Fruit fly (Drosophila melanogaster): ENCODE data around the gene CG42780.
A peak's percentile ranks its signal among the peaks of the same experiment; 100 is the strongest.

The CG42780 gene

DNA sequence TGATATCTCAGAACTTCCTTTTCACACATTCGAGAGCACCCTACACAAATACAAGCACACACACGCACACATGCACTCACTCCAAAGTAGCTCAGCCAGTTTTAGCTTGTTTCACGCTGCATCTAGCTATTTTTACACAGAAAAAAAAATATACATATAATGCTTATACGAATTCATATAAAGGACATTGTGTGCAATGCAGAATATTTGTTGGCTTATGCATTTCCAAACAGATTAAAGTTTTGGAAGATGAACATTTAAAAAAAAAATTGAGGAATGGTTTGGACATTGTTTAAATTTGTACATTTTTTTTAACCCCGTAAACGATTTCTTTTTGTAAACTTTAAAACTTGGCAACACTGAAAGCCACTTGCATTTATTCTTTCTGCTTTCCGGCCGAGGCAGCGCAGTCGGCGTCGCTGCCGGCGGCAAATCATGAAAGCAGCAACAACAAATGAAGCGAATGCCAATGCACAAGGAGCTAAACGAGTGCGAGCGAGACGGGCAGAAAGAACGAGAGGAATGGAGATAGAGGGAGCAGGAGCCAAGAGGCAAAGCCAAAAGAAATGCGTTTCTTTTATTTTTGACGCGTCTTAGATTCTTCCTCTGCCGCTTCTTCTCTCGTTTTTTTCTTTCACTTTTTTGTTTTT, 12.8 kb downstream of the CG42780 start (continued):
- TF ChIP-seq Dp (GFP tag; optimal IDR thresholded peaks at IDR 0.05) (no peak), usp (GFP tag; optimal IDR thresholded peaks at IDR 0.05) (no peak), dpn (GFP tag; optimal IDR thresholded peaks at IDR 0.05) (peak; percentile 58 to 67), CG13775 (GFP tag; optimal IDR thresholded peaks at IDR 0.05) (peak; percentile 80), Lhr (GFP tag; optimal IDR thresholded peaks at IDR 0.05) (peak; percentile 75), CG6654 (GFP tag; optimal IDR thresholded peaks at IDR 0.05) (peak; percentile 29), ash1 (GFP tag; optimal IDR thresholded peaks at IDR 0.05) (no peak), psq (GFP tag; optimal IDR thresholded peaks at IDR 0.05) (no peak), nmo (GFP tag; optimal IDR thresholded peaks at IDR 0.05) (peak; percentile 93), sisA (GFP tag; IDR thresholded peaks at IDR 0.05) (peak; percentile 61; the same call in 1 of the 2 replicates), h (optimal IDR thresholded peaks at IDR 0.05) (no peak), bowl (GFP tag; IDR thresholded peaks at IDR 0.05) (0 out of 2 replicates have a peak, but pooled peaks have one; percentile 36), Nf-YC (tag; optimal IDR thresholded peaks at IDR 0.05) (no peak), CG7745 (tag; optimal IDR thresholded peaks at IDR 0.05) (peak; percentile 41), ewg (GFP tag; optimal IDR thresholded peaks at IDR 0.05) (peak; percentile 73), sim (GFP tag; IDR thresholded peaks at IDR 0.05) (peak; percentile 8; the same call in 1 of the 2 replicates), CG11560 (tag; IDR thresholded peaks at IDR 0.05) (no peak), Myb (GFP tag; optimal IDR thresholded peaks at IDR 0.05) (no peak), Hr39 (optimal IDR thresholded peaks at IDR 0.05) (no peak), tup (GFP tag; optimal IDR thresholded peaks at IDR 0.05) (no peak), danr (GFP tag; IDR thresholded peaks at IDR 0.05) (no peak), p53 (GFP tag; optimal IDR thresholded peaks at IDR 0.05) (peak; percentile 9), CG17385 (GFP tag; optimal IDR thresholded peaks at IDR 0.05) (peak; percentile 61), CG16863 (GFP tag; optimal IDR thresholded peaks at IDR 0.05) (peak; percentile 69), CG9876 (GFP tag; optimal IDR thresholded peaks at IDR 0.05) (no peak), seq (GFP tag; IDR thresholded peaks at IDR 0.05) (no peak), Chrac-16 (GFP tag; optimal IDR thresholded peaks at IDR 0.05) (peak; percentile 83), wek (GFP tag; optimal IDR thresholded peaks at IDR 0.05) (no peak), Rfx (GFP tag; IDR thresholded peaks at IDR 0.05) (no peak), Taf1 (GFP tag; IDR thresholded peaks at IDR 0.05) (no peak), CG32767 (GFP tag; IDR thresholded peaks at IDR 0.05) (peak; percentile 49; the same call in 1 of the 2 replicates), TFAM (GFP tag; optimal IDR thresholded peaks at IDR 0.05) (peak; percentile 6), ranshi (GFP tag; IDR thresholded peaks at IDR 0.05) (no peak; the same call in 1 of the 2 replicates), vfl (GFP tag; optimal IDR thresholded peaks at IDR 0.05) (no peak), CG8478 (optimal IDR thresholded peaks at IDR 0.05) (no peak), mld (GFP tag; IDR thresholded peaks at IDR 0.05; ENCODE audit: partially characterized antibody) (no peak), CG4404 (GFP tag; IDR thresholded peaks at IDR 0.05) (peak; percentile 70), dysf (GFP tag; IDR thresholded peaks at IDR 0.05) (no peak), run (tag; optimal IDR thresholded peaks at IDR 0.05) (peak; percentile 47), chm (GFP tag; IDR thresholded peaks at IDR 0.05) (peak; percentile 64; the same call in 1 of the 2 replicates), sug (tag; optimal IDR thresholded peaks at IDR 0.05) (no peak), D (optimal IDR thresholded peaks at IDR 0.05) (no peak), D (GFP tag; optimal IDR thresholded peaks at IDR 0.05) (peak; percentile 84), CG14860 (GFP tag; IDR thresholded peaks at IDR 0.05; ENCODE audit: partially characterized antibody) (no peak), CrebB (tag; optimal IDR thresholded peaks at IDR 0.05) (peak; percentile 22), nerfin-2 (GFP tag; IDR thresholded peaks at IDR 0.05; ENCODE audit: partially characterized antibody) (no peak), knrl (GFP tag; IDR thresholded peaks at IDR 0.05; ENCODE audit: partially characterized antibody) (no peak), CG9817 (tag; optimal IDR thresholded peaks at IDR 0.05) (peak; percentile 10), Bdp1 (GFP tag; optimal IDR thresholded peaks at IDR 0.05) (peak; percentile 61), CG14050 (GFP tag; IDR thresholded peaks at IDR 0.05) (peak; percentile 18; the same call in 1 of the 3 replicates), fru (optimal IDR thresholded peaks at IDR 0.05) (no peak), CG43689 (GFP tag; IDR thresholded peaks at IDR 0.05) (no peak)
